Worm (Caenorhabditis elegans) whole organism, mixed stage, embryonic: ENCODE measurements around the gene K07H8.8.
A peak's percentile ranks its signal among the peaks of the same experiment; 100 is the strongest.

Experiments used
- M03D4.4 ChIP-seq: sonication (generic microtip); optimal IDR thresholded peaks from 2 replicates; lab custom pipeline; 2017; ENCODE audit warnings: mild to moderate bottlenecking, missing genetic modification characterization, missing compliant biosample characterization
- blmp-1 ChIP-seq: fragments of 150-350 bp; optimal IDR thresholded peaks from 2 replicates; lab custom pipeline; 2014; ENCODE audit warnings: missing biosample characterization, missing genetic modification characterization
- ceh-39 ChIP-seq: fragments of 150-350 bp; optimal IDR thresholded peaks from 2 replicates; lab custom pipeline; 2014; ENCODE audit warnings: missing biosample characterization, missing genetic modification characterization
- cnd-1 ChIP-seq: fragments of 200-800 bp; sonication (Bioruptor generic); optimal IDR thresholded peaks from 2 replicates; lab custom pipeline; 2018; ENCODE audit warnings: mild to moderate bottlenecking, missing genetic modification characterization, missing compliant biosample characterization
- elt-1 ChIP-seq: sonication (generic microtip); optimal IDR thresholded peaks from 2 replicates; lab custom pipeline; 2017; ENCODE audit warnings: missing genetic modification characterization, mild to moderate bottlenecking, missing compliant biosample characterization, antibody characterized with exemption, moderate library complexity, borderline replicate concordance; ENCODE audit not compliant: insufficient read depth
- elt-3 ChIP-seq: fragments of 150-350 bp; optimal IDR thresholded peaks from 2 replicates; lab custom pipeline; 2014; ENCODE audit warnings: missing biosample characterization, missing genetic modification characterization
- flh-1 ChIP-seq: fragments of 200-800 bp; sonication (Bioruptor generic); optimal IDR thresholded peaks from 2 replicates; lab custom pipeline; 2018; ENCODE audit warnings: mild to moderate bottlenecking, missing genetic modification characterization, moderate library complexity, missing compliant biosample characterization
- ham-2 ChIP-seq: fragments of 200-800 bp; sonication (Bioruptor generic); optimal IDR thresholded peaks from 2 replicates; lab custom pipeline; 2018; ENCODE audit warnings: mild to moderate bottlenecking, missing genetic modification characterization, missing compliant biosample characterization
- hlh-1 ChIP-seq: fragments of 150-350 bp; optimal IDR thresholded peaks from 2 replicates; lab custom pipeline; 2014; ENCODE audit warnings: missing biosample characterization, missing genetic modification reagents, missing genetic modification characterization
- lin-13 ChIP-seq: fragments of 150-350 bp; optimal IDR thresholded peaks from 2 replicates; lab custom pipeline; 2014; ENCODE audit warnings: missing biosample characterization, missing genetic modification characterization
- lin-32 ChIP-seq: fragments of 200-800 bp; sonication (Bioruptor generic); optimal IDR thresholded peaks from 2 replicates; lab custom pipeline; 2018; ENCODE audit warnings: mild to moderate bottlenecking, missing genetic modification characterization, missing compliant biosample characterization
- lsy-2 ChIP-seq: fragments of 150-350 bp; optimal IDR thresholded peaks from 2 replicates; lab custom pipeline; 2014; ENCODE audit warnings: missing biosample characterization, missing genetic modification characterization
- mab-5 ChIP-seq: fragments of 150-350 bp; optimal IDR thresholded peaks from 2 replicates; lab custom pipeline; 2014; ENCODE audit warnings: missing biosample characterization, missing genetic modification characterization
- mep-1 ChIP-seq: fragments of 150-350 bp; optimal IDR thresholded peaks from 2 replicates; lab custom pipeline; 2017; ENCODE audit warnings: missing biosample characterization, missing genetic modification reagents, missing genetic modification characterization, inconsistent platforms
- mls-2 ChIP-seq: sonication (generic microtip); optimal IDR thresholded peaks from 2 replicates; lab custom pipeline; 2016; ENCODE audit warnings: mild to moderate bottlenecking, missing genetic modification characterization, moderate library complexity, missing compliant biosample characterization
- nhr-2 ChIP-seq: fragments of 150-350 bp; optimal IDR thresholded peaks from 2 replicates; lab custom pipeline; 2014; ENCODE audit warnings: missing biosample characterization, missing genetic modification characterization
- nhr-237 ChIP-seq: fragments of 150-350 bp; optimal IDR thresholded peaks from 2 replicates; lab custom pipeline; 2014; ENCODE audit warnings: missing biosample characterization, missing genetic modification characterization
- nhr-28 ChIP-seq: fragments of 150-350 bp; optimal IDR thresholded peaks from 2 replicates; lab custom pipeline; 2014; ENCODE audit warnings: missing biosample characterization, missing genetic modification characterization
- nhr-76 ChIP-seq: sonication (generic microtip); optimal IDR thresholded peaks from 2 replicates; lab custom pipeline; 2017; ENCODE audit warnings: missing biosample characterization, missing genetic modification characterization
- pha-4 ChIP-seq: fragments of 150-350 bp; optimal IDR thresholded peaks from 2 replicates; lab custom pipeline; 2018; ENCODE audit warnings: missing biosample characterization, missing genetic modification reagents, missing genetic modification characterization
- sem-2 ChIP-seq: fragments of 200-800 bp; sonication (Bioruptor generic); optimal IDR thresholded peaks from 2 replicates; lab custom pipeline; 2018; ENCODE audit warnings: mild to moderate bottlenecking, missing genetic modification characterization, missing compliant biosample characterization
- snpc-4 ChIP-seq: fragments of 150-350 bp; optimal IDR thresholded peaks from 2 replicates; lab custom pipeline; 2014; ENCODE audit warnings: missing biosample characterization, missing genetic modification characterization
- sptf-1 ChIP-seq: sonication (generic microtip); optimal IDR thresholded peaks from 2 replicates; lab custom pipeline; 2017; ENCODE audit warnings: mild to moderate bottlenecking, missing genetic modification characterization, moderate library complexity, missing compliant biosample characterization
- tbx-8 ChIP-seq: fragments of 200-800 bp; sonication (Bioruptor generic); optimal IDR thresholded peaks from 2 replicates; lab custom pipeline; 2018; ENCODE audit warnings: mild to moderate bottlenecking, missing genetic modification characterization, moderate library complexity, missing compliant biosample characterization
- unc-120 ChIP-seq: sonication (generic microtip); optimal IDR thresholded peaks from 2 replicates; lab custom pipeline; 2017; ENCODE audit warnings: missing genetic modification characterization, missing compliant biosample characterization; ENCODE audit not compliant: poor library complexity, severe bottlenecking
- unc-62 ChIP-seq: fragments of 150-350 bp; optimal IDR thresholded peaks from 2 replicates; lab custom pipeline; 2014; ENCODE audit warnings: missing biosample characterization, missing genetic modification reagents, missing genetic modification characterization
- zip-8 ChIP-seq: fragments of 150-350 bp; optimal IDR thresholded peaks from 2 replicates; lab custom pipeline; 2014; ENCODE audit warnings: missing biosample characterization, missing genetic modification characterization
- ztf-11 ChIP-seq: fragments of 150-350 bp; optimal IDR thresholded peaks from 2 replicates; lab custom pipeline; 2014; ENCODE audit warnings: missing biosample characterization, missing genetic modification characterization

K07H8.8 gene

ce11 chrIV:8251346-8251745 is 16.9 kb downstream of the K07H8.8 start:
- TF ChIP-seq lin-32 (GFP tag; lab: Kevin White, UChicago) (no peak), lsy-2 (tag; lab: Kevin White, UChicago) (no peak), unc-120 (tag; lab: Kevin White, UChicago) (no peak), elt-3 (no peak), nhr-76 (tag; lab: Kevin White, UChicago) (no peak), nhr-2 (tag; lab: Kevin White, UChicago) (no peak)

- no peak for TF ChIP-seq tbx-8 (GFP tag; lab: Kevin White, UChicago)
- TF ChIP-seq elt-1: peak; percentile 67
Measured at ce11 chrIV:8247341-8247740, 20.9 kb downstream of the K07H8.8 start.

- TF ChIP-seq pha-4 (tag; lab: Kevin White, UChicago): no peak
- TF ChIP-seq elt-1: no peak
- TF ChIP-seq ham-2 (GFP tag; lab: Kevin White, UChicago): no peak
- TF ChIP-seq nhr-2 (tag; lab: Kevin White, UChicago): no peak
- no peak for TF ChIP-seq ztf-11 (tag; lab: Kevin White, UChicago)
- no peak for TF ChIP-seq nhr-237 (tag; lab: Kevin White, UChicago)
Measured at ce11 chrIV:8244112-8244511, 24.1 kb downstream of the K07H8.8 start, which contains the start of gene T09A12.1. T09A12.1 (plus strand) TSS chrIV:8244412.

ce11 chrIV:8243599-8243998 is 24.6 kb downstream of the K07H8.8 start, which contains the start of gene T09A12.8:
T09A12.8 (minus strand) TSS chrIV:8243699.
- TF ChIP-seq ceh-39 (tag; lab: Kevin White, UChicago): no peak
- no peak for TF ChIP-seq lin-32 (GFP tag; lab: Kevin White, UChicago)
- TF ChIP-seq zip-8: no peak
- no peak for TF ChIP-seq elt-3
- TF ChIP-seq unc-62: no peak
- TF ChIP-seq blmp-1 (tag; lab: Kevin White, UChicago): no peak
- TF ChIP-seq lsy-2 (tag; lab: Kevin White, UChicago): no peak
- no peak for TF ChIP-seq snpc-4
- TF ChIP-seq mep-1 (tag; lab: Kevin White, UChicago): no peak
- no peak for TF ChIP-seq hlh-1 (tag; lab: Kevin White, UChicago)
- TF ChIP-seq flh-1 (GFP tag; lab: Kevin White, UChicago): no peak
- no peak for TF ChIP-seq tbx-8 (GFP tag; lab: Kevin White, UChicago)

ce11 chrIV:8243170-8243569 is 25.0 kb downstream of the K07H8.8 start:
- peak; percentile 72 for TF ChIP-seq elt-1
- no peak for TF ChIP-seq lin-32 (GFP tag; lab: Kevin White, UChicago)
- TF ChIP-seq lin-13 (tag; lab: Kevin White, UChicago): no peak
- no peak for TF ChIP-seq mls-2
- no peak for TF ChIP-seq unc-62
- TF ChIP-seq lsy-2 (tag; lab: Kevin White, UChicago): no peak
- no peak for TF ChIP-seq snpc-4
- peak; percentile 71 for TF ChIP-seq nhr-2 (tag; lab: Kevin White, UChicago)
- TF ChIP-seq cnd-1: no peak

- TF ChIP-seq elt-1: peak; percentile 79
- TF ChIP-seq lsy-2 (tag; lab: Kevin White, UChicago): no peak
Measured at ce11 chrIV:8241312-8241833, 26.8 kb downstream of the K07H8.8 start.

ce11 chrIV:8239584-8239983 is 28.6 kb downstream of the K07H8.8 start:
- TF ChIP-seq sem-2 (GFP tag; lab: Kevin White, UChicago) (no peak), mls-2 (no peak), sptf-1 (tag; lab: Kevin White, UChicago) (no peak), nhr-28 (tag; lab: Kevin White, UChicago) (no peak), M03D4.4 (tag; lab: Kevin White, UChicago) (no peak), mab-5 (tag; lab: Kevin White, UChicago) (no peak), nhr-2 (tag; lab: Kevin White, UChicago) (no peak), elt-1 (no peak), cnd-1 (no peak), nhr-76 (tag; lab: Kevin White, UChicago) (no peak), nhr-237 (tag; lab: Kevin White, UChicago) (no peak), lsy-2 (tag; lab: Kevin White, UChicago) (no peak)
